Worm (Caenorhabditis elegans): ENCODE data around the gene F35D2.1.

F35D2.1 gene

DNA sequence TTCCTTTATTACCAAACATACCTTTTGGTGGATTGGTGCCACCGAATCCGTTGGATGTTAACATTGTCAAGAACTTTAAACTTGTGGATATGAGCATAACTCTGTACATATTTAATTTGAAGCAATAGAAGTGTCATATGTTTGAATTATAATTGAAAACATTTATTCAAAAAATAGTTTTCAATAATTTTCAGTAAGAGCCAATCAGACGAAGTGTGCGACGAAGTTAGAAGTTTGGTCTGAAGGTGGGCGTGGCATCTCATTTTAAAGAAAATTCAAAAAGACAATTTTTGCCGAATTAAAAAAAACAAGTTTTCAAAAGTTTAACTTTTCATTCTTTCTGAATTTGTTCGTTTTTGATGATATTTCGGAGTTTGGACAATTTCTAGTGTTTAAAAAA is 19.1 kb downstream of the F35D2.1 start, which contains the start of gene syd-1:
Gene syd-1 (minus strand): TSS at position 101 of the 400 bp plus-strand sequence.
- no peak for TF ChIP-seq ref-1 (GFP tag; conservative IDR thresholded peaks at IDR 0.05)

DNA sequence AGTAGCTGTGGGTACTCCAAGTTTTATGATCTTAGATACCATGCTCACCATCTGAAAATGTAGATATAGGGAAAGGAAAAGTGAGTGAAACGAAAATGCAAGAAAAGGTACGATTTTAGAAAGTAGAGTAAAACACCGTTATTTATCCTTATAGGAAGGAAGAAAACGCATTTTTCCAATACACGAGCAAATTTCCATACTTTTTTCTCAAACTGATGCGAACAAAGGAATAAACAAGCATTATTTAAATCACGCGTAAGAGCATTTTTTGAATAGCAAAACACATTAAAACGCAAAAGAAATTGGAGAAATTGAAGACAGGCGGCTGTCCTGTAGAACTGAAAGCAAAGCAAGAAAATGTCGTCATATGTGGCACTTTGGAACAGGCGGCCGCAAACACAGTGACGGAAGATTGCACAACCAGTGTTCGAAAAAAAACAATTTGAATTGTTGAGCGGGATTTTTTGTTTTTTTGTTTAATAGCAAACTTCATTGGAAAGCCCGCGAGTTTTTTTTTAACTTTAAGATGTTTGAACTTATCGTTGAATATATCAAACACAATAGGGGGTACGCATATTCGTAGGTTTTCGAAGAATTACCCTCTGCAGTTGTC is 23.1 kb downstream of the F35D2.1 start, which contains the start of gene pgam-5:
Gene pgam-5 (minus strand): TSS at position 51 of the 613 bp plus-strand sequence.
- TF ChIP-seq cog-1 (tag; optimal IDR thresholded peaks at IDR 0.05): no peak
- no peak for TF ChIP-seq klf-2 (GFP tag; conservative IDR thresholded peaks at IDR 0.05)
- TF ChIP-seq T22C8.4 (GFP tag; IDR thresholded peaks at IDR 0.05): no peak
- no peak for TF ChIP-seq tab-1 (GFP tag; IDR thresholded peaks at IDR 0.05)
- no peak for TF ChIP-seq ref-1 (GFP tag; conservative IDR thresholded peaks at IDR 0.05)
- no peak for TF ChIP-seq ztf-29 (GFP tag; IDR thresholded peaks at IDR 0.05)
- no peak for TF ChIP-seq flt-1 (GFP tag; IDR thresholded peaks at IDR 0.05)
- TF ChIP-seq med-1 (GFP tag; optimal IDR thresholded peaks at IDR 0.05; ENCODE audit: insufficient read depth): no peak
- TF ChIP-seq ztf-23 (GFP tag; IDR thresholded peaks at IDR 0.05): no peak

DNA sequence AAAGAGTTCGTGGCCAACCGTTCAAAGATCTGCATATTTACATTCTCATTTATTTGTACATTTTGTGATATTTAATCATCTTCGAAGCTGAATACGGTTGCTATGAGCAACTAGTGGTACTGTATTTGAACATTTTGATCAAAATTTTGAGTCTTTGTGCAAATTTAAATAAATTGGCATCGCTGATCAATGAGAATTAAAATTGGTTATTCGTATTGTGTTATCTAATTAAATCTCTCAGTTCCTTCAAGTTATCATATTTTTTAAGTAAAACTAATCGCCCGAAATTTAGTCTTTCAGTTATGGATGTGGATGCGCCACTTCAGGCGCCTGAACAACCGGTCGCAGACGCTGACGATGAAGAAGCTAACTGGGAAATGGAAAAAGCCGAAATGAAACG is 23.6 kb downstream of the F35D2.1 start, which contains the start of gene npp-21:
Gene npp-21 (plus strand): TSS at position 301 of the 400 bp plus-strand sequence.
- TF ChIP-seq ztf-29 (GFP tag; IDR thresholded peaks at IDR 0.05) (no peak), cog-1 (tag; optimal IDR thresholded peaks at IDR 0.05) (no peak), med-1 (GFP tag; optimal IDR thresholded peaks at IDR 0.05; ENCODE audit: insufficient read depth) (no peak), klf-2 (GFP tag; conservative IDR thresholded peaks at IDR 0.05) (no peak), flt-1 (GFP tag; IDR thresholded peaks at IDR 0.05) (no peak), ztf-23 (GFP tag; IDR thresholded peaks at IDR 0.05) (no peak), tab-1 (GFP tag; IDR thresholded peaks at IDR 0.05) (no peak), T22C8.4 (GFP tag; IDR thresholded peaks at IDR 0.05) (no peak), ref-1 (GFP tag; conservative IDR thresholded peaks at IDR 0.05) (no peak)

DNA sequence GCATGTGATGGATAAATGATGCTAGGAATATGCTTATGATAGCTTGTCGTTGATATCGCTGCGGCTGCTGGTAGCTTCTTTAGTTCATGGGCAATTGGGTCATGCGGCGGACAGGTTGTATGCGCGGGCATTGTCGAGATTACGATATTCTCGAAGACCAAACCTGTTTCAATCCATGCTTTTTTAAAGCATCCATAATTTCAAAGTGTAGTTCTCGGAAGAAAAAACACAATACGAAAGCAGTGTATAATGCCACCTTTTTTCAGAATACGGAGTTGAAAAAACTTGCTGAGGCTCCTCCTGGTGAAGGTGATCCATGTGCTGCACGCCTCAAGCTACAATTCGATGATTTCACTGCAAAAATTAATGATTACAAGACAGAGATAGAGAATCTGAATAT is 29.6 kb downstream of the F35D2.1 start, which contains the start of gene osm-8:
Gene osm-8 (minus strand): TSS at position 101 of the 400 bp plus-strand sequence.
- no peak for TF ChIP-seq flt-1 (GFP tag; IDR thresholded peaks at IDR 0.05)
- TF ChIP-seq ref-1 (GFP tag; conservative IDR thresholded peaks at IDR 0.05): no peak
- no peak for TF ChIP-seq ztf-29 (GFP tag; IDR thresholded peaks at IDR 0.05)
- no peak for TF ChIP-seq tab-1 (GFP tag; IDR thresholded peaks at IDR 0.05)
- no peak for TF ChIP-seq T22C8.4 (GFP tag; IDR thresholded peaks at IDR 0.05)
- TF ChIP-seq klf-2 (GFP tag; conservative IDR thresholded peaks at IDR 0.05): no peak
- no peak for TF ChIP-seq cog-1 (tag; optimal IDR thresholded peaks at IDR 0.05)

DNA sequence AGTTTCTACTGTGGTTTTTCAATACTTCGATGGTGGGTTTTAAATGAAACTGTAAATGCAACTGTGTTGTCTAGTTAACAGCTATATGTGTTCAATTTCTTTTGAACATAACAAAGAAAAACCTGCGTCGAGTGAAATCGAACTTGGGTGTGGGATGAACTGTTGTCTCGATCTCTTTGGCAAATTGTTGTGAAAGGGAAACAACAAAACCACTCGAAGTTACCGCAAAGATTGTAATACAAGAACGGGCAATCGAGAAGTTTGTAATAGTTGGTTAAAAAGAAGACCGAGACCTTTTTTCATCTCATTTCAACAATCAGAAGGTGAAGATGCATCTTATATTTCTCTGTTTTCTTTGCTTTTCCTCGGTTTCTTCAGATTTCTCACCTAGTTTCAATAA is 32.2 kb downstream of the F35D2.1 start, which contains the start of gene lips-17:
Gene lips-17 (plus strand): TSS at position 301 of the 400 bp plus-strand sequence.
- no peak for TF ChIP-seq flt-1 (GFP tag; IDR thresholded peaks at IDR 0.05)

DNA sequence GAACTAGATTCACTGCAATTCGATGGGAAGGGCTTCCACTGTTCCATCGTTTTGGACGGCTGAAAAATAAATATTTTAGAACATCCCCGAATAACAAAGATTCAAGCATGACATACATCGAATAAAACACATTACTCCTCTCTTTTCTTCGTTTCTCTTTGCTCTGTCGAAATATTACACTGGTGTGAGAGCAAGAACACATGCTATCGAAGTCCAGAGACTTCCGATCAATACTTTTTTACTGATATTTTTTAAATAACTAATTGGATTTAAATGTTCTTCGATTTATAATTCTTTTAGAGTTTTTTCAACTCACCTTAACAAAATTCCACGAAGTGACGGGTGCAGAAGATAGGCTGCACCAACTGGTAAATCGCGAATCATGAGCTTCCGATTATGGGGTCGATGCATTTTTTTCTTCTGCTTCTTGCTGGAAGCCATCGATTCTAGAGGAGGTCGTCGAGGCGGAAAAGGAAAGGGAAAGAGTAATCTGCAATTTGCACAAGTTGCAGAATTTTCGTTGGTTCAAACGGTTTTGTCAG is 37.6 kb downstream of the F35D2.1 start, which contains the start of the genes oig-4 and R07G3.7:
Gene oig-4 (plus strand): TSS at position 301 of the 542 bp plus-strand sequence.
Gene R07G3.7 (minus strand): TSS at position 492 of the 542 bp plus-strand sequence.
- TF ChIP-seq ztf-23 (GFP tag; IDR thresholded peaks at IDR 0.05): no peak
- no peak for TF ChIP-seq cog-1 (tag; optimal IDR thresholded peaks at IDR 0.05)
- TF ChIP-seq tab-1 (GFP tag; IDR thresholded peaks at IDR 0.05): no peak
- no peak for TF ChIP-seq T22C8.4 (GFP tag; IDR thresholded peaks at IDR 0.05)
- no peak for TF ChIP-seq flt-1 (GFP tag; IDR thresholded peaks at IDR 0.05)
- TF ChIP-seq klf-2 (GFP tag; conservative IDR thresholded peaks at IDR 0.05): no peak
- TF ChIP-seq ref-1 (GFP tag; conservative IDR thresholded peaks at IDR 0.05): no peak
- TF ChIP-seq med-1 (GFP tag; optimal IDR thresholded peaks at IDR 0.05; ENCODE audit: insufficient read depth): no peak
- TF ChIP-seq ztf-29 (GFP tag; IDR thresholded peaks at IDR 0.05): no peak

DNA sequence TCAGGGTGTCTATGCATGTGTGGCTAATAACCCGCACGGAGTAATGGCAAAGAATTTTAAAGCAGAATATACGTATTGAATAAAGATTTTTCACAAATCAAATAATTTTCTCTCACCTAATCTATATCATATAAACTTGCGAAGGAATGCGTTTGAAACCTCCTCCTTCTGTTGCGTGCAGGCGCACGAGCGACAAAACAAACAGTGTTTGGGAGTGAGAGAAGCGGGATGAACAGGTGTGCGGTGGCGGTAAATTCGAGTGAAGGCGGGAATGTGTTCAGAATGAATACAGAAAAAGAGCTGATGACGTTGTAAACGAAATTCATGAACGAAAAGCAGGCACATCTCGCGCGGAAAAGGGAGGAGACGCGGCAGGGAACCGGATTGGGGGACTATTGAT is 38.6 kb downstream of the F35D2.1 start:
- no peak for TF ChIP-seq med-1 (GFP tag; optimal IDR thresholded peaks at IDR 0.05; ENCODE audit: insufficient read depth)
- TF ChIP-seq klf-2 (GFP tag; conservative IDR thresholded peaks at IDR 0.05): no peak
- TF ChIP-seq cog-1 (tag; optimal IDR thresholded peaks at IDR 0.05): no peak
- TF ChIP-seq ztf-29 (GFP tag; IDR thresholded peaks at IDR 0.05): no peak
- TF ChIP-seq ztf-23 (GFP tag; IDR thresholded peaks at IDR 0.05): 0 out of 2 replicates have a peak, but pooled peaks have one; percentile 58
- TF ChIP-seq flt-1 (GFP tag; IDR thresholded peaks at IDR 0.05): 0 out of 2 replicates have a peak, but pooled peaks have one; percentile 47
- TF ChIP-seq ref-1 (GFP tag; conservative IDR thresholded peaks at IDR 0.05): no peak
- no peak for TF ChIP-seq T22C8.4 (GFP tag; IDR thresholded peaks at IDR 0.05)
- TF ChIP-seq tab-1 (GFP tag; IDR thresholded peaks at IDR 0.05): no peak

DNA sequence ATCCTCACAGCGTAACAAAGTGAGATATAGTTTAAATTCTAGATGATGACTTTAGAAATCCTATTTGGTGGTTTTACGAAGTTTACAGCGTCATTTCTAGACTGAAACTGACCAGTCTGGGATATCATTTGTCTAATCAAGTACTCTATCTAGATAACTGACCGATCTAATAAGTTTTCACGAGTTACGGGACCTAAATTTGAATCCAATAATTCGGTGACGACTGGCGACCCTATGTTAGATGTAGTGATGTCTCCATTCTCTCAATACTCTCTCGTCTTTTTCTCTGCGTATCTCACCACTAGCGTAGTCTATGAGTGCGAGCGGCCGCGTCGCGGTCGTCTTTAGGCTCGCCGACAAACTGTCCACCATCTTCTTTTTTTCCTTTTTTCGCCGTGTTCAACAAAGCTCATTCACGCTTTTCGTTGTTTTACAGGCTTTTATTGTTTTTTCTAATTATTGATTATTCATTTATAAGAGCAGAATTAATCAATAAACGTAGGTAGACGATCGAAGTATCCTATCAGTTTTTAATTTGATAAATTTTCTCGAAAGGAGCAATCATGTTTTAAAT is 39.7 kb downstream of the F35D2.1 start:
- TF ChIP-seq ztf-29 (GFP tag; IDR thresholded peaks at IDR 0.05): no peak
- TF ChIP-seq T22C8.4 (GFP tag; IDR thresholded peaks at IDR 0.05): peak; percentile 43; the same call in 1 of the 2 replicates
- TF ChIP-seq klf-2 (GFP tag; conservative IDR thresholded peaks at IDR 0.05): no peak
- TF ChIP-seq ztf-23 (GFP tag; IDR thresholded peaks at IDR 0.05): no peak

DNA sequence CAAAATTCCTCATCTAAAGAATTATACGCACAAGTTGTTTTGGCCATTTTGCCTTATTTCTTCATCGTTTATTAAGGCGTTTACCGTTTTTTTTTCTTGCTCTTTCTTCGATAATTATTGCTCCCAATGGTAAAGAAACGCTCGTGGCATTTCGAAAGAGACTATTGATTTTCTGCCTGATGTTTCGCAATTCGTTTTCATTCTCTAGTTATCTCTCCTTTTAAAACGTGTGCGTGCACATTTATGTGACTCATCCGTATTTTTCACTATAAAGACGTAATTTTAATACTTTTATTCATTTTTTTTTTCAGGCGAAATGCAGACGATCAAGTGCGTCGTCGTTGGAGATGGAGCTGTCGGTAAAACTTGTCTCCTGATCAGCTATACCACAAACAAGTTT is 40.4 kb downstream of the F35D2.1 start, which contains the start of gene cdc-42:
Gene cdc-42 (plus strand): TSS at position 312 of the 400 bp plus-strand sequence.
- TF ChIP-seq med-1 (GFP tag; optimal IDR thresholded peaks at IDR 0.05; ENCODE audit: insufficient read depth) (no peak), klf-2 (GFP tag; conservative IDR thresholded peaks at IDR 0.05) (no peak), T22C8.4 (GFP tag; IDR thresholded peaks at IDR 0.05) (no peak), ztf-23 (GFP tag; IDR thresholded peaks at IDR 0.05) (no peak), ref-1 (GFP tag; conservative IDR thresholded peaks at IDR 0.05) (no peak), cog-1 (tag; optimal IDR thresholded peaks at IDR 0.05) (no peak), tab-1 (GFP tag; IDR thresholded peaks at IDR 0.05) (no peak), flt-1 (GFP tag; IDR thresholded peaks at IDR 0.05) (no peak), ztf-29 (GFP tag; IDR thresholded peaks at IDR 0.05) (no peak)

Data from whole organism, midembryonic.